Fruit fly (Drosophila melanogaster) whole organism, embryonic: ENCODE data around the gene dpr20.
A peak's percentile ranks its signal among the peaks of the same experiment; 100 is the strongest.

ENCODE experiments used
- Abd-B ChIP-seq: fragments of 200-800 bp; sonication (Bioruptor generic); optimal IDR thresholded peaks from 2 replicates; lab custom pipeline; 2018; ENCODE audit warnings: missing biosample characterization, mild to moderate bottlenecking, missing genetic modification characterization, moderate library complexity
- Atf-2 ChIP-seq: fragments of 200-800 bp; sonication (Bioruptor generic); optimal IDR thresholded peaks from 2 replicates; lab custom pipeline; 2016; ENCODE audit warnings: missing biosample characterization, missing genetic modification characterization
- CG12155 ChIP-seq: fragments of 200-800 bp; sonication (Bioruptor generic); optimal IDR thresholded peaks from 3 replicates; lab custom pipeline; 2016; ENCODE audit warnings: missing biosample characterization, missing genetic modification characterization
- CG12219 ChIP-seq: fragments of 200-800 bp; sonication (Bioruptor generic); optimal IDR thresholded peaks from 3 replicates; lab custom pipeline; 2018; ENCODE audit warnings: missing biosample characterization, mild to moderate bottlenecking, missing genetic modification characterization
- CG1233 ChIP-seq: fragments of 200-800 bp; sonication (Bioruptor generic); optimal IDR thresholded peaks from 4 replicates; lab custom pipeline; 2018; ENCODE audit warnings: missing biosample characterization, mild to moderate bottlenecking, missing genetic modification characterization
- CG13894 ChIP-seq: fragments of 200-800 bp; sonication (Bioruptor generic); optimal IDR thresholded peaks from 3 replicates; lab custom pipeline; 2018; ENCODE audit warnings: missing biosample characterization, mild to moderate bottlenecking, missing genetic modification characterization, moderate library complexity
- CG15073 ChIP-seq: fragments of 200-800 bp; sonication (Bioruptor generic); optimal IDR thresholded peaks from 2 replicates; lab custom pipeline; 2016; ENCODE audit warnings: missing biosample characterization, missing genetic modification characterization
- CG17385 ChIP-seq: fragments of 200-800 bp; sonication (Bioruptor generic); optimal IDR thresholded peaks from 3 replicates; lab custom pipeline; 2018; ENCODE audit warnings: missing biosample characterization, mild to moderate bottlenecking, missing genetic modification characterization
- CG1792 ChIP-seq: fragments of 200-800 bp; sonication (Bioruptor generic); optimal IDR thresholded peaks from 2 replicates; lab custom pipeline; 2016; ENCODE audit warnings: missing biosample characterization, missing genetic modification characterization
- CG18619 ChIP-seq: fragments of 200-800 bp; sonication (Bioruptor generic); optimal IDR thresholded peaks from 3 replicates; lab custom pipeline; 2017; ENCODE audit warnings: missing biosample characterization, mild to moderate bottlenecking, missing genetic modification characterization
- CG30431 ChIP-seq: fragments of 200-800 bp; sonication (Bioruptor generic); optimal IDR thresholded peaks from 2 replicates; lab custom pipeline; 2017; ENCODE audit warnings: missing biosample characterization, missing genetic modification characterization
- CG33213 ChIP-seq: fragments of 200-800 bp; sonication (Bioruptor generic); optimal IDR thresholded peaks from 3 replicates; lab custom pipeline; 2016; ENCODE audit warnings: missing biosample characterization, missing genetic modification characterization
- CG34224 ChIP-seq: fragments of 200-800 bp; sonication (Bioruptor generic); IDR thresholded peaks from 3 replicates; pipeline ENCODE4 v1.3.6; 2022; ENCODE audit warnings: missing biosample characterization, missing genetic modification characterization; ENCODE audit not compliant: partially characterized antibody
- CG3995 ChIP-seq: fragments of 200-800 bp; sonication (Bioruptor generic); optimal IDR thresholded peaks from 3 replicates; lab custom pipeline; 2016; ENCODE audit warnings: missing biosample characterization, missing genetic modification characterization
- CG4730 ChIP-seq: fragments of 200-800 bp; sonication (Bioruptor generic); IDR thresholded peaks from 2 replicates; pipeline ENCODE4 v1.3.6; 2022; ENCODE audit warnings: missing biosample characterization, missing genetic modification characterization
- CG6654 ChIP-seq: fragments of 200-800 bp; sonication (Bioruptor generic); optimal IDR thresholded peaks from 2 replicates; lab custom pipeline; 2017; ENCODE audit warnings: missing biosample characterization, mild to moderate bottlenecking, missing genetic modification characterization
- CG7271 ChIP-seq: fragments of 200-800 bp; sonication (Bioruptor generic); optimal IDR thresholded peaks from 2 replicates; lab custom pipeline; 2018; ENCODE audit warnings: missing biosample characterization, mild to moderate bottlenecking, missing genetic modification characterization, moderate library complexity
- CG9609 ChIP-seq: fragments of 200-800 bp; sonication (Bioruptor generic); optimal IDR thresholded peaks from 3 replicates; lab custom pipeline; 2016; ENCODE audit warnings: missing biosample characterization, missing genetic modification characterization
- Drgx ChIP-seq: fragments of 200-800 bp; sonication (Bioruptor generic); IDR thresholded peaks from 2 replicates; pipeline ENCODE4 v1.3.6; 2022; ENCODE audit warnings: missing biosample characterization, missing genetic modification characterization
- Ets97D ChIP-seq: fragments of 200-800 bp; sonication (Bioruptor generic); optimal IDR thresholded peaks from 3 replicates; lab custom pipeline; 2016; ENCODE audit warnings: missing biosample characterization, missing genetic modification characterization
- H2.0 ChIP-seq: fragments of 200-800 bp; sonication (Bioruptor generic); IDR thresholded peaks from 2 replicates; pipeline ENCODE4 v1.3.6; 2022; ENCODE audit warnings: missing biosample characterization, missing genetic modification characterization
- Hr39 ChIP-seq: fragments of >200 bp; optimal IDR thresholded peaks from 2 replicates; lab custom pipeline; 2017
- Jarid2 ChIP-seq: fragments of 200-800 bp; sonication (Bioruptor generic); optimal IDR thresholded peaks from 3 replicates; lab custom pipeline; 2017; ENCODE audit warnings: mild to moderate bottlenecking, missing biosample characterization, missing genetic modification reagents, missing genetic modification characterization
- Kr ChIP-seq: fragments of 200-800 bp; sonication (Bioruptor generic); optimal IDR thresholded peaks from 2 replicates; lab custom pipeline; 2017; ENCODE audit warnings: missing biosample characterization, mild to moderate bottlenecking, missing genetic modification characterization
- MBD-R2 ChIP-seq: fragments of 200-800 bp; sonication (Bioruptor generic); IDR thresholded peaks from 2 replicates; pipeline ENCODE4 v1.3.6; 2022; ENCODE audit warnings: missing biosample characterization, missing genetic modification characterization
- Mes4 ChIP-seq: fragments of 200-800 bp; sonication (Bioruptor generic); optimal IDR thresholded peaks from 2 replicates; lab custom pipeline; 2016; ENCODE audit warnings: missing biosample characterization, missing genetic modification characterization
- NC2α ChIP-seq: fragments of 200-800 bp; sonication (Bioruptor generic); optimal IDR thresholded peaks from 2 replicates; lab custom pipeline; 2016; ENCODE audit warnings: missing biosample characterization, missing genetic modification characterization
- Rfx ChIP-seq: fragments of 200-800 bp; sonication (Bioruptor generic); IDR thresholded peaks from 2 replicates; pipeline ENCODE4 v1.3.6; 2022; ENCODE audit warnings: missing biosample characterization, missing genetic modification characterization
- Six4 ChIP-seq: fragments of 200-800 bp; sonication (Bioruptor generic); optimal IDR thresholded peaks from 2 replicates; lab custom pipeline; 2016; ENCODE audit warnings: missing biosample characterization, missing genetic modification characterization
- TFAM ChIP-seq: fragments of 200-800 bp; sonication (Bioruptor generic); optimal IDR thresholded peaks from 2 replicates; lab custom pipeline; 2017; ENCODE audit warnings: missing biosample characterization, missing genetic modification characterization, inconsistent platforms
- ase ChIP-seq: fragments of 200-800 bp; sonication (Bioruptor generic); IDR thresholded peaks from 3 replicates; pipeline ENCODE4 v1.3.6; 2022; ENCODE audit warnings: missing biosample characterization, missing genetic modification characterization
- ato ChIP-seq: fragments of 200-800 bp; sonication (Bioruptor generic); IDR thresholded peaks from 2 replicates; pipeline ENCODE4 v1.3.6; 2022; ENCODE audit warnings: missing biosample characterization, missing genetic modification characterization; ENCODE audit not compliant: partially characterized antibody
- bigmax ChIP-seq: fragments of 200-800 bp; sonication (Bioruptor generic); optimal IDR thresholded peaks from 2 replicates; lab custom pipeline; 2018; ENCODE audit warnings: missing biosample characterization, mild to moderate bottlenecking, missing genetic modification characterization
- bowl ChIP-seq: fragments of 200-800 bp; sonication (Bioruptor generic); IDR thresholded peaks from 2 replicates; pipeline ENCODE4 v1.3.6; 2022; ENCODE audit warnings: missing biosample characterization, missing genetic modification characterization
- caup ChIP-seq: fragments of 200-800 bp; sonication (Bioruptor generic); optimal IDR thresholded peaks from 3 replicates; lab custom pipeline; 2017; ENCODE audit warnings: missing biosample characterization, mild to moderate bottlenecking, missing genetic modification characterization, moderate library complexity; ENCODE audit not compliant: severe bottlenecking
- chif ChIP-seq, 2 experiments: fragments of 200-800 bp; sonication (Bioruptor generic); optimal IDR thresholded peaks; 3 replicates each; lab custom pipeline; 2016; ENCODE audit warnings: missing biosample characterization in 2 of 2, missing genetic modification characterization in 2 of 2
- crp ChIP-seq, 2 experiments: fragments of 200-800 bp; sonication (Bioruptor generic); optimal IDR thresholded peaks; 2 replicates in 1 of 2; 3 replicates in 1 of 2; lab custom pipeline; 2017; ENCODE audit warnings: missing biosample characterization in 2 of 2, missing genetic modification characterization in 2 of 2, mild to moderate bottlenecking in 1 of 2, moderate library complexity in 1 of 2
- dan ChIP-seq: fragments of 200-800 bp; sonication (Bioruptor generic); IDR thresholded peaks from 2 replicates; pipeline ENCODE4 v1.3.6; 2022; ENCODE audit warnings: missing biosample characterization, missing genetic modification characterization
- dimm ChIP-seq: fragments of 200-800 bp; sonication (Bioruptor generic); IDR thresholded peaks from 2 replicates; pipeline ENCODE4 v1.3.6; 2022; ENCODE audit warnings: missing biosample characterization, missing genetic modification characterization
- en ChIP-seq: fragments of 200-800 bp; sonication (Bioruptor generic); optimal IDR thresholded peaks from 2 replicates; lab custom pipeline; 2016; ENCODE audit warnings: missing biosample characterization, missing genetic modification characterization
- hb ChIP-seq: fragments of 200-800 bp; sonication (Bioruptor generic); IDR thresholded peaks from 3 replicates; pipeline ENCODE4 v1.3.6; 2022; ENCODE audit warnings: missing biosample characterization, missing genetic modification characterization; ENCODE audit not compliant: partially characterized antibody
- her ChIP-seq: fragments of 200-800 bp; sonication (Bioruptor generic); optimal IDR thresholded peaks from 2 replicates; lab custom pipeline; 2016; ENCODE audit warnings: missing biosample characterization, missing genetic modification characterization
- luna ChIP-seq: fragments of 200-800 bp; sonication (Bioruptor generic); optimal IDR thresholded peaks from 2 replicates; lab custom pipeline; 2016; ENCODE audit warnings: missing biosample characterization, missing genetic modification characterization
- pfk ChIP-seq: fragments of 200-800 bp; sonication (Bioruptor generic); optimal IDR thresholded peaks from 2 replicates; lab custom pipeline; 2018; ENCODE audit warnings: missing biosample characterization, mild to moderate bottlenecking, missing genetic modification characterization, moderate library complexity
- pros ChIP-seq: fragments of 200-800 bp; sonication (Bioruptor generic); optimal IDR thresholded peaks from 3 replicates; lab custom pipeline; 2019; ENCODE audit warnings: missing biosample characterization, mild to moderate bottlenecking, missing genetic modification characterization, moderate library complexity
- ranshi ChIP-seq: fragments of 200-800 bp; sonication (Bioruptor generic); IDR thresholded peaks from 2 replicates; pipeline ENCODE4 v1.3.6; 2022; ENCODE audit warnings: missing biosample characterization, missing genetic modification characterization
- rib ChIP-seq: fragments of 200-800 bp; sonication (Bioruptor generic); IDR thresholded peaks from 2 replicates; pipeline ENCODE4 v1.3.6; 2022; ENCODE audit warnings: missing biosample characterization, missing genetic modification characterization
- salm ChIP-seq: fragments of 200-800 bp; sonication (Bioruptor generic); optimal IDR thresholded peaks from 2 replicates; lab custom pipeline; 2018; ENCODE audit warnings: missing biosample characterization, mild to moderate bottlenecking, missing genetic modification characterization
- schlank ChIP-seq: fragments of 200-800 bp; sonication (Bioruptor generic); optimal IDR thresholded peaks from 2 replicates; lab custom pipeline; 2018; ENCODE audit warnings: missing biosample characterization, mild to moderate bottlenecking, missing genetic modification characterization
- scrt ChIP-seq: fragments of 200-800 bp; sonication (Bioruptor generic); optimal IDR thresholded peaks from 2 replicates; lab custom pipeline; 2018; ENCODE audit warnings: missing biosample characterization, mild to moderate bottlenecking, missing genetic modification characterization, moderate library complexity
- sd ChIP-seq: fragments of 200-800 bp; sonication (Bioruptor generic); optimal IDR thresholded peaks from 3 replicates; lab custom pipeline; 2018; ENCODE audit warnings: missing biosample characterization, mild to moderate bottlenecking, missing genetic modification characterization, moderate library complexity
- unc-4 ChIP-seq: fragments of 200-800 bp; sonication (Bioruptor generic); IDR thresholded peaks from 2 replicates; pipeline ENCODE4 v1.3.6; 2022; ENCODE audit warnings: missing biosample characterization, missing genetic modification characterization; ENCODE audit not compliant: partially characterized antibody

Gene dpr20

dm6 chr3L:904364-904763, 47.3 kb upstream of the dpr20 start:
- peak; percentile 52 for TF ChIP-seq CG30431 (GFP tag; lab: Kevin White, UChicago)
- no peak for TF ChIP-seq Ets97D (GFP tag; lab: Kevin White, UChicago)
- TF ChIP-seq pros (GFP tag; lab: Kevin White, UChicago) = no peak
- no peak for TF ChIP-seq salm (tag; lab: Kevin White, UChicago)
- TF ChIP-seq Rfx (GFP tag; lab: Robert Waterston, UW) = no peak
- no peak for TF ChIP-seq NC2α (GFP tag; lab: Kevin White, UChicago)
- peak; percentile 19 for TF ChIP-seq CG1233 (GFP tag; lab: Kevin White, UChicago)
- TF ChIP-seq CG9609 (GFP tag; lab: Kevin White, UChicago) = peak; percentile 46
- no peak for TF ChIP-seq hb (GFP tag; lab: Robert Waterston, UW)
- peak; percentile 37 for TF ChIP-seq Abd-B (GFP tag; lab: Kevin White, UChicago)
- TF ChIP-seq CG12219 (GFP tag; lab: Kevin White, UChicago) = peak; percentile 66
- peak; percentile 52 for TF ChIP-seq CG17385 (GFP tag; lab: Kevin White, UChicago)
- no peak for TF ChIP-seq CG34224 (GFP tag; lab: Robert Waterston, UW)
- no peak for TF ChIP-seq dimm
- TF ChIP-seq bigmax (GFP tag; lab: Kevin White, UChicago) = no peak
- peak; percentile 59 for TF ChIP-seq CG4730 (GFP tag; lab: Robert Waterston, UW)
- no peak for TF ChIP-seq scrt (GFP tag; lab: Kevin White, UChicago)
- peak; percentile 43 for TF ChIP-seq CG33213 (GFP tag; lab: Kevin White, UChicago)
- no peak for TF ChIP-seq TFAM (GFP tag; lab: Kevin White, UChicago)
- TF ChIP-seq CG1792 (GFP tag; lab: Kevin White, UChicago) = peak; percentile 32
- TF ChIP-seq CG18619 (GFP tag; lab: Kevin White, UChicago) = peak; percentile 23
- peak; percentile 30 for TF ChIP-seq en (GFP tag; lab: Kevin White, UChicago)
- no peak for TF ChIP-seq Hr39 (lab: Kevin White, UChicago)
- TF ChIP-seq ranshi (GFP tag; lab: Robert Waterston, UW) = peak; percentile 65; the same call in 1 of the 2 replicates
- TF ChIP-seq H2.0 (GFP tag; lab: Robert Waterston, UW) = peak; percentile 37; the same call in 1 of the 2 replicates
- no peak for TF ChIP-seq CG15073 (GFP tag; lab: Kevin White, UChicago)
- TF ChIP-seq Jarid2 (GFP tag; lab: Kevin White, UChicago) = peak; percentile 13
- TF ChIP-seq luna (GFP tag; lab: Kevin White, UChicago) = no peak
- no peak for TF ChIP-seq Drgx (GFP tag; lab: Robert Waterston, UW)
- TF ChIP-seq rib = no peak
- peak; percentile 5 for TF ChIP-seq her
- TF ChIP-seq Six4 (GFP tag; lab: Kevin White, UChicago) = no peak
- no peak for TF ChIP-seq unc-4
- peak; percentile 21 for TF ChIP-seq Atf-2 (GFP tag; lab: Kevin White, UChicago)
- TF ChIP-seq CG7271 (tag; lab: Kevin White, UChicago) = no peak
- no peak for TF ChIP-seq sd (tag; lab: Kevin White, UChicago)
- TF ChIP-seq crp (GFP tag; optimal IDR thresholded peaks at IDR 0.05; lab: Kevin White, UChicago) = no peak
- TF ChIP-seq CG13894 (tag; lab: Kevin White, UChicago) = no peak
- TF ChIP-seq CG6654 (GFP tag; lab: Kevin White, UChicago) = peak; percentile 46
- TF ChIP-seq MBD-R2 = no peak
- TF ChIP-seq pfk (GFP tag; lab: Kevin White, UChicago) = no peak
- no peak for TF ChIP-seq ato (GFP tag; lab: Robert Waterston, UW)
- TF ChIP-seq caup (GFP tag; lab: Kevin White, UChicago) = no peak
- no peak for TF ChIP-seq bowl (GFP tag; lab: Robert Waterston, UW)
- peak; percentile 46 to 78 for TF ChIP-seq chif (GFP tag; optimal IDR thresholded peaks at IDR 0.05; lab: Kevin White, UChicago)
- TF ChIP-seq dan (GFP tag; lab: Robert Waterston, UW) = peak; percentile 49; the same call in 1 of the 2 replicates
- TF ChIP-seq Kr = no peak
- TF ChIP-seq ase (GFP tag; lab: Robert Waterston, UW) = 0 out of 3 replicates have a peak, but pooled peaks have one; percentile 40
- no peak for TF ChIP-seq schlank (tag; lab: Kevin White, UChicago)
- peak; percentile 63 for TF ChIP-seq Mes4 (GFP tag; lab: Kevin White, UChicago)
- TF ChIP-seq CG3995 (GFP tag; lab: Kevin White, UChicago) = no peak
- TF ChIP-seq CG12155 = no peak
